Worm (Caenorhabditis elegans) whole organism, late embryonic: ENCODE results near the gene F54H12.5.

Source experiments
- F13H6.1 ChIP-seq: sonication (generic microtip); optimal IDR thresholded peaks from 2 replicates; lab custom pipeline; 2016; ENCODE audit warnings: missing genetic modification characterization, missing compliant biosample characterization
- ama-1 ChIP-seq: fragments of 150-350 bp; optimal IDR thresholded peaks from 2 replicates; lab custom pipeline; 2014
- ceh-18 ChIP-seq: sonication (generic microtip); optimal IDR thresholded peaks from 2 replicates; lab custom pipeline; 2016; ENCODE audit warnings: missing genetic modification characterization, missing compliant biosample characterization
- ceh-6 ChIP-seq: fragments of 200-800 bp; sonication (Bioruptor generic); optimal IDR thresholded peaks from 2 replicates; lab custom pipeline; 2018; ENCODE audit warnings: mild to moderate bottlenecking, missing genetic modification characterization, missing compliant biosample characterization
- dmd-4 ChIP-seq: sonication (generic microtip); optimal IDR thresholded peaks from 2 replicates; lab custom pipeline; 2016; ENCODE audit warnings: borderline replicate concordance, missing genetic modification characterization, missing compliant biosample characterization
- dve-1 ChIP-seq: sonication (generic microtip); optimal IDR thresholded peaks from 2 replicates; lab custom pipeline; 2017; ENCODE audit warnings: antibody characterized with exemption, mild to moderate bottlenecking, missing genetic modification characterization, missing compliant biosample characterization
- hlh-15 ChIP-seq: sonication (generic microtip); optimal IDR thresholded peaks from 2 replicates; lab custom pipeline; 2016; ENCODE audit warnings: missing genetic modification characterization, missing compliant biosample characterization
- hlh-30 ChIP-seq: sonication (generic microtip); optimal IDR thresholded peaks from 2 replicates; lab custom pipeline; 2017; ENCODE audit warnings: antibody characterized with exemption, missing genetic modification characterization, missing compliant biosample characterization; ENCODE audit not compliant: insufficient read depth
- nfya-1 ChIP-seq: sonication (generic microtip); optimal IDR thresholded peaks from 2 replicates; lab custom pipeline; 2017; ENCODE audit warnings: missing genetic modification characterization, mild to moderate bottlenecking, missing compliant biosample characterization, antibody characterized with exemption, moderate library complexity
- pha-4 ChIP-seq: fragments of 150-350 bp; optimal IDR thresholded peaks from 2 replicates; lab custom pipeline; 2018; ENCODE audit warnings: missing biosample characterization, missing genetic modification reagents, missing genetic modification characterization
- pros-1 ChIP-seq: fragments of 150-350 bp; optimal IDR thresholded peaks from 2 replicates; lab custom pipeline; 2014; ENCODE audit warnings: missing biosample characterization, missing genetic modification reagents, missing genetic modification characterization
- rnt-1 ChIP-seq: sonication (generic microtip); optimal IDR thresholded peaks from 2 replicates; lab custom pipeline; 2016; ENCODE audit warnings: missing genetic modification characterization, missing compliant biosample characterization
- sox-4 ChIP-seq: sonication (generic microtip); optimal IDR thresholded peaks from 2 replicates; lab custom pipeline; 2017; ENCODE audit warnings: mild to moderate bottlenecking, missing genetic modification characterization, inconsistent platforms, missing compliant biosample characterization
- unc-55 ChIP-seq: sonication (generic microtip); optimal IDR thresholded peaks from 2 replicates; lab custom pipeline; 2017; ENCODE audit warnings: missing biosample characterization, missing genetic modification reagents, missing genetic modification characterization

ce11 chrIII:7941417-7941816 is 30.5 kb downstream of the F54H12.5 start, which contains the start of gene kle-2:
- TF ChIP-seq hlh-15 (tag; lab: Kevin White, UChicago) (no peak), dmd-4 (tag; lab: Kevin White, UChicago) (no peak), rnt-1 (tag; lab: Kevin White, UChicago) (no peak), ama-1 (no peak), nfya-1 (tag; lab: Kevin White, UChicago) (no peak), hlh-30 (no peak), sox-4 (tag; lab: Kevin White, UChicago) (no peak), pha-4 (tag; lab: Kevin White, UChicago) (no peak), F13H6.1 (no peak), dve-1 (no peak), unc-55 (GFP tag; lab: Kevin White, UChicago) (no peak), ceh-18 (tag; lab: Kevin White, UChicago) (no peak), pros-1 (tag; lab: Kevin White, UChicago) (no peak), ceh-6 (GFP tag; lab: Kevin White, UChicago) (no peak)
